Worm (Caenorhabditis elegans) whole organism, L4 larva: ENCODE measurements around the gene mrpl-48.
A peak's percentile ranks its signal among the peaks of the same experiment; 100 is the strongest.

Experiments used
- T20F7.1 ChIP-seq: fragments of 200-800 bp; sonication (Bioruptor generic); optimal IDR thresholded peaks from 2 replicates; lab custom pipeline; 2018; ENCODE audit warnings: mild to moderate bottlenecking, missing genetic modification characterization, missing compliant biosample characterization
- T26A8.4 ChIP-seq: fragments of 200-800 bp; sonication (Bioruptor generic); IDR thresholded peaks from 2 replicates; pipeline ENCODE4 v1.3.6; 2022; ENCODE audit warnings: missing genetic modification characterization, missing compliant biosample characterization
- Y105C5A.15 ChIP-seq: fragments of 200-800 bp; sonication (Bioruptor generic); IDR thresholded peaks from 2 replicates; pipeline ENCODE4 v1.3.6; 2022; ENCODE audit warnings: missing genetic modification characterization, missing compliant biosample characterization
- Y48G9A.11 ChIP-seq: fragments of 200-800 bp; sonication (Bioruptor generic); IDR thresholded peaks from 2 replicates; pipeline ENCODE4 v1.3.6; 2022; ENCODE audit warnings: missing genetic modification reagents, missing genetic modification characterization, missing compliant biosample characterization
- ZK337.2 ChIP-seq: fragments of 200-800 bp; sonication (Bioruptor generic); IDR thresholded peaks from 2 replicates; pipeline ENCODE4 v1.3.6; 2022; ENCODE audit warnings: missing genetic modification reagents, missing genetic modification characterization, missing compliant biosample characterization
- arid-1 ChIP-seq: fragments of 200-800 bp; sonication (Bioruptor generic); conservative IDR thresholded peaks from 2 replicates; pipeline ENCODE4 v1.3.6; 2022; ENCODE audit warnings: missing genetic modification reagents, missing genetic modification characterization, missing compliant biosample characterization
- ceh-28 ChIP-seq: fragments of 150-350 bp; optimal IDR thresholded peaks from 2 replicates; lab custom pipeline; 2014; ENCODE audit warnings: missing biosample characterization, missing genetic modification reagents, missing genetic modification characterization
- ceh-44 ChIP-seq: fragments of 200-800 bp; sonication (Bioruptor generic); IDR thresholded peaks from 2 replicates; pipeline ENCODE4 v1.3.6; 2022; ENCODE audit warnings: missing genetic modification reagents, missing genetic modification characterization, missing compliant biosample characterization
- ceh-62 ChIP-seq: sonication (generic microtip); optimal IDR thresholded peaks from 2 replicates; lab custom pipeline; 2017; ENCODE audit warnings: missing biosample characterization, missing genetic modification characterization
- ctbp-1 ChIP-seq: fragments of 200-800 bp; sonication (Bioruptor generic); IDR thresholded peaks from 2 replicates; pipeline ENCODE4 v1.3.6; 2022; ENCODE audit warnings: missing genetic modification reagents, missing genetic modification characterization, missing compliant biosample characterization
- daf-16 ChIP-seq, 3 experiments: sonication (generic microtip); optimal IDR thresholded peaks; 2 replicates each; lab custom pipeline; 2016 to 2017; ENCODE audit warnings: missing genetic modification characterization in 3 of 3, missing genetic modification reagents in 3 of 3, mild to moderate bottlenecking in 2 of 3, missing compliant biosample characterization in 2 of 3, missing biosample characterization in 1 of 3, moderate library complexity in 1 of 3
- daf-19 ChIP-seq: fragments of 200-800 bp; sonication (Bioruptor generic); conservative IDR thresholded peaks from 2 replicates; pipeline ENCODE4 v1.3.6; 2022; ENCODE audit warnings: missing genetic modification characterization, missing compliant biosample characterization
- dmd-6 ChIP-seq: fragments of 200-800 bp; sonication (Bioruptor generic); IDR thresholded peaks from 2 replicates; pipeline ENCODE4 v1.3.6; 2022; ENCODE audit warnings: missing genetic modification reagents, missing genetic modification characterization, missing compliant biosample characterization
- dpl-1 ChIP-seq: fragments of 150-350 bp; optimal IDR thresholded peaks from 2 replicates; lab custom pipeline; 2014; ENCODE audit warnings: missing biosample characterization, missing genetic modification reagents, missing genetic modification characterization
- dve-1 ChIP-seq: sonication (generic microtip); optimal IDR thresholded peaks from 2 replicates; lab custom pipeline; 2017; ENCODE audit warnings: antibody characterized with exemption, mild to moderate bottlenecking, missing genetic modification characterization, missing compliant biosample characterization; ENCODE audit not compliant: insufficient read depth
- egl-27 ChIP-seq: sonication (generic microtip); optimal IDR thresholded peaks from 3 replicates; lab custom pipeline; 2017; ENCODE audit warnings: missing biosample characterization, missing genetic modification reagents, missing genetic modification characterization
- egl-43 ChIP-seq: fragments of 200-800 bp; sonication (Bioruptor generic); IDR thresholded peaks from 2 replicates; pipeline ENCODE4 v1.3.6; 2022; ENCODE audit warnings: missing genetic modification reagents, missing genetic modification characterization, missing compliant biosample characterization
- hif-1 ChIP-seq, 2 experiments: sonication (generic microtip); optimal IDR thresholded peaks; 2 replicates each; lab custom pipeline; 2016 to 2017; ENCODE audit warnings: missing compliant biosample characterization in 2 of 2, missing genetic modification characterization in 2 of 2, missing genetic modification reagents in 2 of 2, missing genotype in 2 of 2, mild to moderate bottlenecking in 1 of 2
- hlh-11 ChIP-seq: fragments of 200-800 bp; sonication (Bioruptor generic); optimal IDR thresholded peaks from 2 replicates; lab custom pipeline; 2018; ENCODE audit warnings: mild to moderate bottlenecking, missing genetic modification characterization, missing compliant biosample characterization
- hlh-30 ChIP-seq: sonication (generic microtip); optimal IDR thresholded peaks from 2 replicates; lab custom pipeline; 2017; ENCODE audit warnings: antibody characterized with exemption, mild to moderate bottlenecking, missing genetic modification characterization, missing compliant biosample characterization; ENCODE audit not compliant: insufficient read depth
- hmg-1.1 ChIP-seq: fragments of 200-800 bp; sonication (Bioruptor generic); IDR thresholded peaks from 2 replicates; pipeline ENCODE4 v1.3.6; 2022; ENCODE audit warnings: missing genetic modification reagents, missing genetic modification characterization, missing compliant biosample characterization
- lin-13 ChIP-seq: fragments of 150-350 bp; optimal IDR thresholded peaks from 2 replicates; lab custom pipeline; 2014; ENCODE audit warnings: missing biosample characterization, missing genetic modification reagents, missing genetic modification characterization
- lin-38 ChIP-seq: fragments of 200-800 bp; sonication (Bioruptor generic); IDR thresholded peaks from 2 replicates; pipeline ENCODE4 v1.3.6; 2022; ENCODE audit warnings: missing genetic modification reagents, missing genetic modification characterization, missing compliant biosample characterization
- lir-3 ChIP-seq: sonication (generic microtip); optimal IDR thresholded peaks from 2 replicates; lab custom pipeline; 2016; ENCODE audit warnings: mild to moderate bottlenecking, missing genetic modification characterization, missing compliant biosample characterization
- lsy-2 ChIP-seq, 2 experiments: fragments of 150-350 bp in 1 of 2; sonication (generic microtip) in 1 of 2; optimal IDR thresholded peaks; 2 replicates each; lab custom pipeline; 2014 to 2017; ENCODE audit warnings: missing biosample characterization in 2 of 2, missing genetic modification characterization in 2 of 2
- madf-5 ChIP-seq, 2 experiments: fragments of 200-800 bp; sonication (Bioruptor generic); IDR thresholded peaks; 2 replicates each; pipeline ENCODE4 v1.3.6; 2022; ENCODE audit warnings: missing compliant biosample characterization in 2 of 2, missing genetic modification characterization in 2 of 2
- madf-9 ChIP-seq: fragments of 200-800 bp; sonication (Bioruptor generic); conservative IDR thresholded peaks from 2 replicates; pipeline ENCODE4 v1.3.6; 2022; ENCODE audit warnings: missing genetic modification reagents, missing genetic modification characterization, missing compliant biosample characterization
- mep-1 ChIP-seq: fragments of 150-350 bp; sonication (generic microtip); optimal IDR thresholded peaks from 3 replicates; lab custom pipeline; 2014; ENCODE audit warnings: missing biosample characterization, missing genetic modification characterization
- mes-2 ChIP-seq: sonication (generic microtip); optimal IDR thresholded peaks from 2 replicates; lab custom pipeline; 2016; ENCODE audit warnings: missing genotype, mild to moderate bottlenecking, missing genetic modification characterization, missing compliant biosample characterization; ENCODE audit not compliant: poor library complexity, severe bottlenecking
- mxl-3 ChIP-seq: fragments of 200-800 bp; sonication (Bioruptor generic); optimal IDR thresholded peaks from 2 replicates; lab custom pipeline; 2018; ENCODE audit warnings: mild to moderate bottlenecking, missing genetic modification characterization, missing compliant biosample characterization
- nhr-102 ChIP-seq: sonication (generic microtip); optimal IDR thresholded peaks from 2 replicates; lab custom pipeline; 2016; ENCODE audit warnings: mild to moderate bottlenecking, missing genetic modification characterization, moderate library complexity, missing compliant biosample characterization
- nhr-41 ChIP-seq: fragments of 200-800 bp; sonication (Bioruptor generic); IDR thresholded peaks from 2 replicates; pipeline ENCODE4 v1.3.6; 2022; ENCODE audit warnings: missing genetic modification reagents, missing genetic modification characterization, missing compliant biosample characterization
- nhr-48 ChIP-seq: sonication (generic microtip); optimal IDR thresholded peaks from 2 replicates; lab custom pipeline; 2016; ENCODE audit warnings: mild to moderate bottlenecking, missing genetic modification characterization, missing compliant biosample characterization
- nhr-77 ChIP-seq: fragments of 150-350 bp; optimal IDR thresholded peaks from 2 replicates; lab custom pipeline; 2014; ENCODE audit warnings: missing biosample characterization, missing genetic modification characterization
- pha-4 ChIP-seq, 2 experiments: fragments of 150-350 bp in 1 of 2; fragments of 200-800 bp in 1 of 2; sonication (Bioruptor generic) in 1 of 2; IDR thresholded peaks in 1 of 2; optimal IDR thresholded peaks in 1 of 2; 2 replicates each; pipeline versions ENCODE4 v1.3.6 to Lab custom; 2014 to 2022; ENCODE audit warnings: missing genetic modification characterization in 2 of 2, missing genetic modification reagents in 2 of 2, missing biosample characterization in 1 of 2, missing compliant biosample characterization in 1 of 2
- pqm-1 ChIP-seq: sonication (generic microtip); optimal IDR thresholded peaks from 2 replicates; lab custom pipeline; 2017; ENCODE audit warnings: missing biosample characterization, missing genetic modification characterization
- rbr-2 ChIP-seq: sonication (generic microtip); optimal IDR thresholded peaks from 2 replicates; lab custom pipeline; 2016; ENCODE audit warnings: missing genotype, missing genetic modification characterization, missing compliant biosample characterization
- saeg-2 ChIP-seq: fragments of 200-800 bp; sonication (Bioruptor generic); IDR thresholded peaks from 2 replicates; pipeline ENCODE4 v1.3.6; 2022; ENCODE audit warnings: missing genetic modification reagents, missing genetic modification characterization, missing compliant biosample characterization
- set-16 ChIP-seq: fragments of 200-800 bp; sonication (Bioruptor generic); IDR thresholded peaks from 2 replicates; pipeline ENCODE4 v1.3.6; 2022; ENCODE audit warnings: missing genetic modification reagents, missing genetic modification characterization, missing compliant biosample characterization
- snpc-1.2 ChIP-seq: fragments of 200-800 bp; sonication (Bioruptor generic); IDR thresholded peaks from 2 replicates; pipeline ENCODE4 v1.3.6; 2022; ENCODE audit warnings: missing genetic modification reagents, missing genetic modification characterization, missing compliant biosample characterization
- snpc-4 ChIP-seq: fragments of 150-350 bp; optimal IDR thresholded peaks from 2 replicates; lab custom pipeline; 2014; ENCODE audit warnings: missing biosample characterization, missing genetic modification characterization
- spr-1 ChIP-seq: sonication (generic microtip); optimal IDR thresholded peaks from 2 replicates; lab custom pipeline; 2016; ENCODE audit warnings: mild to moderate bottlenecking, missing genetic modification characterization, missing compliant biosample characterization
- spr-3 ChIP-seq: fragments of 200-800 bp; sonication (Bioruptor generic); optimal IDR thresholded peaks from 2 replicates; lab custom pipeline; 2018; ENCODE audit warnings: mild to moderate bottlenecking, missing genetic modification characterization, missing compliant biosample characterization
- zfp-2 ChIP-seq: sonication (generic microtip); optimal IDR thresholded peaks from 2 replicates; lab custom pipeline; 2016; ENCODE audit warnings: mild to moderate bottlenecking, missing genetic modification characterization, missing compliant biosample characterization
- zip-2 ChIP-seq: fragments of 150-350 bp; optimal IDR thresholded peaks from 2 replicates; lab custom pipeline; 2014; ENCODE audit warnings: missing biosample characterization, missing genetic modification characterization
- ztf-11 ChIP-seq: fragments of 150-350 bp; optimal IDR thresholded peaks from 2 replicates; lab custom pipeline; 2014; ENCODE audit warnings: missing biosample characterization, missing genetic modification characterization

mrpl-48 gene

ce11 chrV:5584833-5585232 lies 8.7 kb upstream of the mrpl-48 start, which contains the start of gene CD4.11 (continued):
- TF ChIP-seq nhr-41 (GFP tag; lab: Robert Waterston, UW) = no peak
- no peak for TF ChIP-seq snpc-1.2
- TF ChIP-seq egl-27 (tag; lab: Kevin White, UChicago) = no peak
- TF ChIP-seq, all 104 proteins: peak for 0

ce11 chrV:5587042-5587441 lies 6.5 kb upstream of the mrpl-48 start:
- TF ChIP-seq daf-16 (GFP tag; optimal IDR thresholded peaks at IDR 0.05; lab: Kevin White, UChicago) = peak; percentile 39 to 65
- no peak for TF ChIP-seq daf-16 (tag; optimal IDR thresholded peaks at IDR 0.05; lab: Kevin White, UChicago)
- TF ChIP-seq madf-5 (GFP tag; IDR thresholded peaks at IDR 0.05; lab: Robert Waterston, UW) = 0 out of 4 replicates have a peak, but pooled peaks of 1 of the 2 experiments have one; percentile 27
- no peak for TF ChIP-seq lin-13 (GFP tag; lab: Kevin White, UChicago)
- TF ChIP-seq ctbp-1 (GFP tag; lab: Robert Waterston, UW) = no peak
- peak; percentile 20 for TF ChIP-seq hlh-11 (tag; lab: Kevin White, UChicago)
- peak; percentile 7 for TF ChIP-seq mxl-3 (GFP tag; lab: Kevin White, UChicago)
- peak; percentile 97 for TF ChIP-seq zip-2
- TF ChIP-seq set-16 (GFP tag; lab: Robert Waterston, UW) = peak; percentile 29; the same call in 1 of the 2 replicates
- peak; percentile 14 for TF ChIP-seq rbr-2
- no peak for TF ChIP-seq zfp-2 (tag; lab: Kevin White, UChicago)
- TF ChIP-seq lsy-2 (tag; optimal IDR thresholded peaks at IDR 0.05; lab: Kevin White, UChicago) = peak in 1 of 2 experiments; percentile 53
- peak; percentile 76 for TF ChIP-seq egl-43 (GFP tag; lab: Robert Waterston, UW)
- TF ChIP-seq hif-1 (tag; optimal IDR thresholded peaks at IDR 0.05; lab: Kevin White, UChicago) = peak in 1 of 2 experiments; percentile 34
- TF ChIP-seq lin-38 = peak; percentile 57
- TF ChIP-seq ceh-44 (GFP tag; lab: Robert Waterston, UW) = peak; percentile 28; the same call in 1 of the 2 replicates
- TF ChIP-seq nhr-48 (tag; lab: Kevin White, UChicago) = peak; percentile 1
- TF ChIP-seq Y105C5A.15 (GFP tag; lab: Robert Waterston, UW) = 0 out of 2 replicates have a peak, but pooled peaks have one; percentile 9
- TF ChIP-seq spr-3 (GFP tag; lab: Kevin White, UChicago) = peak; percentile 20
- TF ChIP-seq hmg-1.1 (GFP tag; lab: Robert Waterston, UW) = 0 out of 2 replicates have a peak, but pooled peaks have one; percentile 52
- TF ChIP-seq mes-2 = no peak
- TF ChIP-seq snpc-4 (tag; lab: Kevin White, UChicago) = peak; percentile 90
- peak; percentile 14 for TF ChIP-seq T20F7.1 (GFP tag; lab: Kevin White, UChicago)
- peak; percentile 38 for TF ChIP-seq nhr-102 (tag; lab: Kevin White, UChicago)
- peak; percentile 34; the same call in 1 of the 2 replicates for TF ChIP-seq dmd-6
- TF ChIP-seq ZK337.2 (GFP tag; lab: Robert Waterston, UW) = 0 out of 2 replicates have a peak, but pooled peaks have one; percentile 28
- no peak for TF ChIP-seq nhr-41 (GFP tag; lab: Robert Waterston, UW)
- TF ChIP-seq lir-3 (tag; lab: Kevin White, UChicago) = no peak
- TF ChIP-seq hlh-30 (tag; lab: Kevin White, UChicago) = peak; percentile 51
- no peak for TF ChIP-seq arid-1 (GFP tag; lab: Robert Waterston, UW)
- TF ChIP-seq T26A8.4 (GFP tag; lab: Robert Waterston, UW) = peak; percentile 78
- TF ChIP-seq ztf-11 (tag; lab: Kevin White, UChicago) = no peak
- peak; percentile 7 for TF ChIP-seq dpl-1 (GFP tag; lab: Kevin White, UChicago)
- peak; percentile 31 for TF ChIP-seq dve-1 (tag; lab: Kevin White, UChicago)

- TF ChIP-seq T20F7.1 (GFP tag; lab: Kevin White, UChicago) (no peak), spr-1 (no peak), madf-9 (GFP tag; lab: Robert Waterston, UW) (0 out of 2 replicates have a peak, but pooled peaks have one; percentile 20), ceh-28 (no peak), ceh-44 (GFP tag; lab: Robert Waterston, UW) (peak; percentile 85), saeg-2 (GFP tag; lab: Robert Waterston, UW) (no peak), mxl-3 (GFP tag; lab: Kevin White, UChicago) (no peak), pha-4 (GFP tag; IDR thresholded peaks at IDR 0.05; lab: Robert Waterston, UW) (no peak), pha-4 (tag; optimal IDR thresholded peaks at IDR 0.05; lab: Kevin White, UChicago) (no peak), mep-1 (no peak), lsy-2 (tag; optimal IDR thresholded peaks at IDR 0.05; lab: Kevin White, UChicago) (no peak), lin-38 (peak; percentile 70), pqm-1 (tag; lab: Kevin White, UChicago) (no peak), Y48G9A.11 (GFP tag; lab: Robert Waterston, UW) (peak; percentile 47; the same call in 1 of the 2 replicates), nhr-77 (tag; lab: Kevin White, UChicago) (no peak), ceh-62 (no peak), daf-19 (GFP tag; lab: Robert Waterston, UW) (no peak)
These were observed 5.6 kb upstream of the mrpl-48 start for ce11 chrV:5587955-5588354.
